Fruit fly (Drosophila melanogaster) whole organism, embryonic: ENCODE data around the gene raw.

Experiments
- Bteb2 ChIP-seq: fragments of 200-800 bp; sonication (Bioruptor generic); optimal IDR thresholded peaks from 2 replicates; lab custom pipeline; 2016; ENCODE audit warnings: missing biosample characterization, missing genetic modification characterization
- CG10543 ChIP-seq: fragments of 200-800 bp; sonication (Bioruptor generic); optimal IDR thresholded peaks from 3 replicates; lab custom pipeline; 2017; ENCODE audit warnings: missing biosample characterization, mild to moderate bottlenecking, missing genetic modification characterization, moderate library complexity
- CG10979 ChIP-seq: fragments of 200-800 bp; sonication (Bioruptor generic); optimal IDR thresholded peaks from 2 replicates; lab custom pipeline; 2018; ENCODE audit warnings: missing biosample characterization, mild to moderate bottlenecking, missing genetic modification characterization, moderate library complexity
- CG11504 ChIP-seq: fragments of 200-800 bp; sonication (Bioruptor generic); optimal IDR thresholded peaks from 3 replicates; lab custom pipeline; 2019; ENCODE audit warnings: missing biosample characterization, mild to moderate bottlenecking, missing genetic modification characterization, moderate library complexity
- CG12744 ChIP-seq: fragments of 200-800 bp; sonication (Bioruptor generic); optimal IDR thresholded peaks from 2 replicates; lab custom pipeline; 2016; ENCODE audit warnings: missing biosample characterization, missing genetic modification characterization
- CG13287 ChIP-seq: fragments of 200-800 bp; sonication (Bioruptor generic); IDR thresholded peaks from 2 replicates; pipeline ENCODE4 v1.3.6; 2022; ENCODE audit warnings: missing biosample characterization, missing genetic modification characterization; ENCODE audit not compliant: partially characterized antibody
- CG14441 ChIP-seq: fragments of 200-800 bp; sonication (Bioruptor generic); IDR thresholded peaks from 2 replicates; pipeline ENCODE4 v1.3.6; 2022; ENCODE audit warnings: missing biosample characterization, missing genetic modification characterization
- CG15073 ChIP-seq: fragments of 200-800 bp; sonication (Bioruptor generic); optimal IDR thresholded peaks from 2 replicates; lab custom pipeline; 2016; ENCODE audit warnings: missing biosample characterization, missing genetic modification characterization
- CG15479 ChIP-seq: fragments of 200-800 bp; sonication (Bioruptor generic); optimal IDR thresholded peaks from 3 replicates; lab custom pipeline; 2019; ENCODE audit warnings: missing biosample characterization, mild to moderate bottlenecking, missing genetic modification characterization, moderate library complexity
- CG15514 ChIP-seq: fragments of 200-800 bp; sonication (Bioruptor generic); optimal IDR thresholded peaks from 3 replicates; lab custom pipeline; 2017; ENCODE audit warnings: missing biosample characterization, missing genetic modification characterization, mild to moderate bottlenecking, moderate library complexity, missing genetic modification reagents
- CG1602 ChIP-seq: fragments of 200-800 bp; sonication (Bioruptor generic); optimal IDR thresholded peaks from 3 replicates; lab custom pipeline; 2016; ENCODE audit warnings: missing biosample characterization, missing genetic modification characterization
- CG18011 ChIP-seq: fragments of 200-800 bp; sonication (Bioruptor generic); optimal IDR thresholded peaks from 2 replicates; lab custom pipeline; 2017; ENCODE audit warnings: missing biosample characterization, missing genetic modification characterization, mild to moderate bottlenecking, moderate library complexity, missing genotype
- CG2129 ChIP-seq: fragments of 200-800 bp; sonication (Bioruptor generic); IDR thresholded peaks from 2 replicates; pipeline ENCODE4 v1.3.6; 2022; ENCODE audit warnings: missing biosample characterization, missing genetic modification characterization; ENCODE audit not compliant: partially characterized antibody
- CG2889 ChIP-seq: fragments of 200-800 bp; sonication (Bioruptor generic); IDR thresholded peaks from 3 replicates; pipeline ENCODE4 v1.3.6; 2022; ENCODE audit warnings: missing biosample characterization, missing genetic modification characterization
- CG30403 ChIP-seq: fragments of 200-800 bp; sonication (Bioruptor generic); optimal IDR thresholded peaks from 3 replicates; lab custom pipeline; 2016; ENCODE audit warnings: missing biosample characterization, missing genetic modification characterization
- CG34376 ChIP-seq: fragments of 200-800 bp; sonication (Bioruptor generic); optimal IDR thresholded peaks from 2 replicates; lab custom pipeline; 2018; ENCODE audit warnings: missing biosample characterization, mild to moderate bottlenecking, missing genetic modification characterization
- CG3847 ChIP-seq: fragments of 200-800 bp; sonication (Bioruptor generic); IDR thresholded peaks from 2 replicates; pipeline ENCODE4 v1.3.6; 2022; ENCODE audit warnings: missing biosample characterization, missing genetic modification characterization
- CG4282 ChIP-seq: fragments of 200-800 bp; sonication (Bioruptor generic); optimal IDR thresholded peaks from 2 replicates; lab custom pipeline; 2016; ENCODE audit warnings: missing biosample characterization, missing genetic modification characterization
- CG7987 ChIP-seq: fragments of 200-800 bp; sonication (Bioruptor generic); optimal IDR thresholded peaks from 2 replicates; lab custom pipeline; 2018; ENCODE audit warnings: missing biosample characterization, mild to moderate bottlenecking, missing genetic modification characterization, moderate library complexity
- CG9437 ChIP-seq: fragments of 200-800 bp; sonication (Bioruptor generic); optimal IDR thresholded peaks from 2 replicates; lab custom pipeline; 2018; ENCODE audit warnings: missing biosample characterization, mild to moderate bottlenecking, missing genetic modification characterization
- CTCF ChIP-seq: fragments of 200-800 bp; sonication (Bioruptor generic); optimal IDR thresholded peaks from 2 replicates; lab custom pipeline; 2017; ENCODE audit warnings: missing biosample characterization, mild to moderate bottlenecking, missing genetic modification characterization, moderate library complexity
- Dip2 ChIP-seq: fragments of 200-800 bp; sonication (Bioruptor generic); IDR thresholded peaks from 2 replicates; pipeline ENCODE4 v1.3.6; 2022; ENCODE audit warnings: missing biosample characterization, missing genetic modification characterization
- Ets97D ChIP-seq: fragments of 200-800 bp; sonication (Bioruptor generic); optimal IDR thresholded peaks from 3 replicates; lab custom pipeline; 2016; ENCODE audit warnings: missing biosample characterization, missing genetic modification characterization
- HHEX ChIP-seq: fragments of 200-800 bp; sonication (Bioruptor generic); optimal IDR thresholded peaks from 3 replicates; lab custom pipeline; 2017; ENCODE audit warnings: missing biosample characterization, mild to moderate bottlenecking, missing genetic modification characterization, missing genetic modification reagents
- HmgZ ChIP-seq: fragments of 200-800 bp; sonication (Bioruptor generic); optimal IDR thresholded peaks from 2 replicates; lab custom pipeline; 2018; ENCODE audit warnings: missing biosample characterization, mild to moderate bottlenecking, missing genetic modification characterization
- Hmr ChIP-seq: fragments of 200-800 bp; sonication (Bioruptor generic); optimal IDR thresholded peaks from 3 replicates; lab custom pipeline; 2017; ENCODE audit warnings: mild to moderate bottlenecking, missing biosample characterization, missing genetic modification reagents, missing genetic modification characterization
- Hr51 ChIP-seq, 2 experiments: fragments of 200-800 bp; sonication (Bioruptor generic); optimal IDR thresholded peaks; 2 replicates in 1 of 2; 3 replicates in 1 of 2; lab custom pipeline; 2016 to 2018; ENCODE audit warnings: missing biosample characterization in 2 of 2, missing genetic modification characterization in 2 of 2, mild to moderate bottlenecking in 1 of 2, moderate library complexity in 1 of 2
- Myb ChIP-seq: fragments of 200-800 bp; sonication (Bioruptor generic); optimal IDR thresholded peaks from 2 replicates; lab custom pipeline; 2016; ENCODE audit warnings: missing biosample characterization, missing genetic modification characterization
- Pdp1 ChIP-seq, 2 experiments: fragments of 200-800 bp; sonication (Bioruptor generic); optimal IDR thresholded peaks; 3 replicates each; lab custom pipeline; 2016; ENCODE audit warnings: missing biosample characterization in 2 of 2, missing genetic modification characterization in 2 of 2, mild to moderate bottlenecking in 1 of 2, moderate library complexity in 1 of 2
- Ravus ChIP-seq: fragments of 200-800 bp; sonication (Bioruptor generic); IDR thresholded peaks from 2 replicates; pipeline ENCODE4 v1.3.6; 2022; ENCODE audit warnings: missing biosample characterization, missing genetic modification characterization
- Scr ChIP-seq: fragments of 200-800 bp; sonication (Bioruptor generic); IDR thresholded peaks from 2 replicates; pipeline ENCODE4 v1.3.6; 2022; ENCODE audit warnings: missing biosample characterization, missing genetic modification characterization; ENCODE audit not compliant: partially characterized antibody
- Sox102F ChIP-seq: fragments of 200-800 bp; sonication (Bioruptor generic); optimal IDR thresholded peaks from 2 replicates; lab custom pipeline; 2018; ENCODE audit warnings: missing biosample characterization, mild to moderate bottlenecking, missing genetic modification characterization, moderate library complexity
- Sry-δ ChIP-seq: fragments of 200-800 bp; sonication (Bioruptor generic); optimal IDR thresholded peaks from 2 replicates; lab custom pipeline; 2016; ENCODE audit warnings: missing biosample characterization, missing genetic modification characterization
- Ssrp ChIP-seq: fragments of 200-800 bp; sonication (Bioruptor generic); optimal IDR thresholded peaks from 2 replicates; lab custom pipeline; 2018; ENCODE audit warnings: missing biosample characterization, mild to moderate bottlenecking, missing genetic modification characterization, moderate library complexity
- Trl ChIP-seq, 3 experiments: fragments of >200 bp in 2 of 3; fragments of 200-800 bp in 1 of 3; sonication (Bioruptor generic) in 1 of 3; optimal IDR thresholded peaks; 2 replicates in 1 of 3; 3 replicates in 2 of 3; lab custom pipeline; 2016 to 2017; ENCODE audit warnings: missing biosample characterization in 1 of 3, missing genetic modification characterization in 1 of 3
- bigmax ChIP-seq: fragments of 200-800 bp; sonication (Bioruptor generic); optimal IDR thresholded peaks from 2 replicates; lab custom pipeline; 2018; ENCODE audit warnings: missing biosample characterization, mild to moderate bottlenecking, missing genetic modification characterization
- cad ChIP-seq: fragments of >200 bp; optimal IDR thresholded peaks from 2 replicates; lab custom pipeline; 2017; ENCODE audit warnings: missing biosample characterization, missing genetic modification characterization
- cas ChIP-seq: fragments of 200-800 bp; sonication (Bioruptor generic); IDR thresholded peaks from 2 replicates; pipeline ENCODE4 v1.3.6; 2022; ENCODE audit warnings: missing biosample characterization, missing genetic modification characterization
- crp ChIP-seq, 2 experiments: fragments of 200-800 bp; sonication (Bioruptor generic); optimal IDR thresholded peaks; 2 replicates in 1 of 2; 3 replicates in 1 of 2; lab custom pipeline; 2017; ENCODE audit warnings: missing biosample characterization in 2 of 2, missing genetic modification characterization in 2 of 2, mild to moderate bottlenecking in 1 of 2, moderate library complexity in 1 of 2
- lab ChIP-seq: fragments of 200-800 bp; sonication (Bioruptor generic); optimal IDR thresholded peaks from 3 replicates; lab custom pipeline; 2017; ENCODE audit warnings: missing biosample characterization, missing genetic modification characterization, mild to moderate bottlenecking, moderate library complexity, missing genetic modification reagents
- lola ChIP-seq, 3 experiments: fragments of >200 bp in 2 of 3; fragments of 200-800 bp in 1 of 3; sonication (Bioruptor generic) in 1 of 3; optimal IDR thresholded peaks; 2 replicates each; lab custom pipeline; 2017 to 2019; ENCODE audit warnings: missing biosample characterization in 3 of 3, missing genetic modification characterization in 3 of 3, mild to moderate bottlenecking in 1 of 3, moderate library complexity in 1 of 3
- maf-S ChIP-seq: fragments of 200-800 bp; sonication (Bioruptor generic); optimal IDR thresholded peaks from 2 replicates; lab custom pipeline; 2016; ENCODE audit warnings: missing biosample characterization, missing genetic modification characterization
- nerfin-1 ChIP-seq: fragments of 200-800 bp; sonication (Bioruptor generic); optimal IDR thresholded peaks from 3 replicates; lab custom pipeline; 2019; ENCODE audit warnings: missing biosample characterization, mild to moderate bottlenecking, missing genetic modification characterization, moderate library complexity
- odd ChIP-seq: fragments of 200-800 bp; sonication (Bioruptor generic); optimal IDR thresholded peaks from 2 replicates; lab custom pipeline; 2017; ENCODE audit warnings: missing biosample characterization, mild to moderate bottlenecking, missing genetic modification characterization
- pzg ChIP-seq: fragments of 200-800 bp; sonication (Bioruptor generic); optimal IDR thresholded peaks from 3 replicates; lab custom pipeline; 2018; ENCODE audit warnings: missing biosample characterization, mild to moderate bottlenecking, missing genetic modification characterization, moderate library complexity
- sisA ChIP-seq: fragments of 200-800 bp; sonication (Bioruptor generic); IDR thresholded peaks from 2 replicates; pipeline ENCODE4 v1.3.6; 2022; ENCODE audit warnings: missing biosample characterization, missing genetic modification characterization
- sug ChIP-seq: fragments of 200-800 bp; optimal IDR thresholded peaks from 2 replicates; lab custom pipeline; 2019; ENCODE audit warnings: missing biosample characterization, mild to moderate bottlenecking, missing genetic modification characterization, moderate library complexity
- twi ChIP-seq: fragments of 200-800 bp; optimal IDR thresholded peaks from 2 replicates; lab custom pipeline; 2019; ENCODE audit warnings: missing biosample characterization, mild to moderate bottlenecking, missing genetic modification characterization, moderate library complexity
- vvl ChIP-seq: fragments of 200-800 bp; sonication (Bioruptor generic); IDR thresholded peaks from 2 replicates; pipeline ENCODE4 v1.3.6; 2022; ENCODE audit warnings: missing biosample characterization, missing genetic modification characterization
- zfh1 ChIP-seq: fragments of 200-800 bp; sonication (Bioruptor generic); IDR thresholded peaks from 3 replicates; pipeline ENCODE4 v1.3.6; 2022; ENCODE audit warnings: missing biosample characterization, missing genetic modification characterization

The raw gene

dm6 chr2L:8709413-8709812 is 31.0 kb downstream of the raw start, which contains the start of gene Hnf4 (continued):
- TF ChIP-seq Ets97D (GFP tag; lab: Kevin White, UChicago) = peak; percentile 12
- no peak for TF ChIP-seq nerfin-1 (tag; lab: Kevin White, UChicago)
- TF ChIP-seq CG7987 (GFP tag; lab: Kevin White, UChicago) = peak; percentile 6
- no peak for TF ChIP-seq CG2129 (GFP tag; lab: Robert Waterston, UW)
- TF ChIP-seq Hmr (GFP tag; lab: Kevin White, UChicago) = peak; percentile 18
- TF ChIP-seq CTCF (GFP tag; lab: Kevin White, UChicago) = peak; percentile 20
- TF ChIP-seq CG15479 (GFP tag; lab: Kevin White, UChicago) = no peak
- TF ChIP-seq CG18011 (GFP tag; lab: Kevin White, UChicago) = peak; percentile 77
- TF ChIP-seq HmgZ (tag; lab: Kevin White, UChicago) = peak; percentile 68
- TF ChIP-seq CG1602 (GFP tag; lab: Kevin White, UChicago) = no peak
- no peak for TF ChIP-seq vvl
- TF ChIP-seq Hr51 (GFP tag; optimal IDR thresholded peaks at IDR 0.05; lab: Kevin White, UChicago) = no peak
- TF ChIP-seq CG3847 (GFP tag; lab: Robert Waterston, UW) = peak; percentile 73
- no peak for TF ChIP-seq cad (GFP tag; lab: Kevin White, UChicago)
- TF ChIP-seq CG34376 (GFP tag; lab: Kevin White, UChicago) = peak; percentile 33
- peak; percentile 61 for TF ChIP-seq pzg (GFP tag; lab: Kevin White, UChicago)
- TF ChIP-seq CG2889 = no peak
- TF ChIP-seq CG11504 (tag; lab: Kevin White, UChicago) = no peak
- peak; percentile 28 for TF ChIP-seq sug (tag; lab: Kevin White, UChicago)
- peak; percentile 34; the same call in 1 of the 2 replicates for TF ChIP-seq CG13287 (GFP tag; lab: Robert Waterston, UW)
- peak; percentile 79 for TF ChIP-seq Myb (GFP tag; lab: Kevin White, UChicago)
- no peak for TF ChIP-seq bigmax
- TF ChIP-seq CG15073 (GFP tag; lab: Kevin White, UChicago) = no peak
- TF ChIP-seq CG4282 = no peak

- TF ChIP-seq Trl (optimal IDR thresholded peaks at IDR 0.05; lab: Kevin White, UChicago) = peak; percentile 77 to 94
- no peak for TF ChIP-seq Trl (GFP tag; optimal IDR thresholded peaks at IDR 0.05; lab: Kevin White, UChicago)
- no peak for TF ChIP-seq HHEX (GFP tag; lab: Kevin White, UChicago)
- TF ChIP-seq twi (tag; lab: Kevin White, UChicago) = no peak
- no peak for TF ChIP-seq crp (GFP tag; optimal IDR thresholded peaks at IDR 0.05; lab: Kevin White, UChicago)
- no peak for TF ChIP-seq odd (GFP tag; lab: Kevin White, UChicago)
- no peak for TF ChIP-seq Sox102F (GFP tag; lab: Kevin White, UChicago)
- no peak for TF ChIP-seq sisA
- TF ChIP-seq CG10979 (tag; lab: Kevin White, UChicago) = no peak
- peak; percentile 38 for TF ChIP-seq CG10543 (GFP tag; lab: Kevin White, UChicago)
- TF ChIP-seq zfh1 = no peak
- no peak for TF ChIP-seq Sry-δ (GFP tag; lab: Kevin White, UChicago)
- no peak for TF ChIP-seq CG14441 (GFP tag; lab: Robert Waterston, UW)
- TF ChIP-seq Ravus (GFP tag; lab: Robert Waterston, UW) = no peak
- no peak for TF ChIP-seq cas
- no peak for TF ChIP-seq CG9437 (GFP tag; lab: Kevin White, UChicago)
- TF ChIP-seq Pdp1 (GFP tag; optimal IDR thresholded peaks at IDR 0.05; lab: Kevin White, UChicago) = peak in 1 of 2 experiments; percentile 87
- TF ChIP-seq lola (GFP tag; optimal IDR thresholded peaks at IDR 0.05; lab: Kevin White, UChicago) = no peak
- no peak for TF ChIP-seq Ssrp (tag; lab: Kevin White, UChicago)
- no peak for TF ChIP-seq Bteb2 (GFP tag; lab: Kevin White, UChicago)
- TF ChIP-seq CG12744 (GFP tag; lab: Kevin White, UChicago) = no peak
- TF ChIP-seq CG30403 (GFP tag; lab: Kevin White, UChicago) = no peak
- TF ChIP-seq Scr (GFP tag; lab: Robert Waterston, UW) = no peak
- no peak for TF ChIP-seq lab (GFP tag; lab: Kevin White, UChicago)
- no peak for TF ChIP-seq Dip2 (GFP tag; lab: Robert Waterston, UW)
- no peak for TF ChIP-seq maf-S (GFP tag; lab: Kevin White, UChicago)
- TF ChIP-seq CG15514 = no peak
These were observed 31.4 kb downstream of the raw start for dm6 chr2L:8709078-8709399.
